Worm (Caenorhabditis elegans): Measurements from ENCODE around the gene E02A10.4.

ce11 chrV:12563187-12563586, 4.6 kb downstream of the E02A10.4 start, which contains the start of gene mrps-5:
- no peak for TF ChIP-seq T23F11.4 (GFP tag; optimal IDR thresholded peaks at IDR 0.05)
- TF ChIP-seq mec-3 (tag; optimal IDR thresholded peaks at IDR 0.05; ENCODE audit: borderline replicate concordance) = no peak
- TF ChIP-seq nfya-1 (tag; optimal IDR thresholded peaks at IDR 0.05) = no peak
- TF ChIP-seq pha-4 (tag; optimal IDR thresholded peaks at IDR 0.05) = no peak
- TF ChIP-seq unc-86 (tag; optimal IDR thresholded peaks at IDR 0.05) = no peak
- no peak for TF ChIP-seq nhr-232 (tag; optimal IDR thresholded peaks at IDR 0.05)
- no peak for TF ChIP-seq ceh-2 (tag; optimal IDR thresholded peaks at IDR 0.05)
- no peak for TF ChIP-seq rnt-1 (tag; optimal IDR thresholded peaks at IDR 0.05)
- no peak for TF ChIP-seq elt-2 (tag; optimal IDR thresholded peaks at IDR 0.05)
- TF ChIP-seq nhr-11 (tag; optimal IDR thresholded peaks at IDR 0.05) = no peak
- TF ChIP-seq ets-4 (tag; optimal IDR thresholded peaks at IDR 0.05) = no peak
